Fruit fly (Drosophila melanogaster) whole organism, prepupa: ENCODE results near the gene CG42673.

Experiments
- Blimp-1 ChIP-seq: fragments of 200-800 bp; sonication (Bioruptor generic); optimal IDR thresholded peaks from 3 replicates; lab custom pipeline; 2017; ENCODE audit warnings: missing biosample characterization, missing genetic modification characterization, mild to moderate bottlenecking, moderate library complexity, missing genetic modification reagents
- CG10631 ChIP-seq: fragments of 200-800 bp; sonication (Bioruptor generic); optimal IDR thresholded peaks from 2 replicates; lab custom pipeline; 2016; ENCODE audit warnings: missing biosample characterization, missing genetic modification characterization
- CG10669 ChIP-seq: fragments of 200-800 bp; sonication (Bioruptor generic); optimal IDR thresholded peaks from 3 replicates; lab custom pipeline; 2018; ENCODE audit warnings: missing biosample characterization, mild to moderate bottlenecking, missing genetic modification characterization, moderate library complexity
- CG11294 ChIP-seq: fragments of 200-800 bp; sonication (Bioruptor generic); IDR thresholded peaks from 2 replicates; pipeline ENCODE4 v1.3.6; 2022; ENCODE audit warnings: missing biosample characterization, missing genetic modification characterization
- CG15336 ChIP-seq: fragments of 200-800 bp; sonication (Bioruptor generic); IDR thresholded peaks from 2 replicates; pipeline ENCODE4 v1.3.6; 2022; ENCODE audit warnings: missing biosample characterization, missing genetic modification characterization
- CG3032 ChIP-seq: fragments of 200-800 bp; optimal IDR thresholded peaks from 2 replicates; lab custom pipeline; 2019; ENCODE audit warnings: missing biosample characterization, mild to moderate bottlenecking, missing genetic modification characterization, moderate library complexity
- CG31627 ChIP-seq: fragments of 200-800 bp; sonication (Bioruptor generic); optimal IDR thresholded peaks from 3 replicates; lab custom pipeline; 2016; ENCODE audit warnings: missing biosample characterization, missing genetic modification characterization
- CG32006 ChIP-seq: fragments of 200-800 bp; sonication (Bioruptor generic); optimal IDR thresholded peaks from 3 replicates; lab custom pipeline; 2017; ENCODE audit warnings: missing biosample characterization, mild to moderate bottlenecking, missing genetic modification characterization
- CG34406 ChIP-seq: fragments of 200-800 bp; sonication (Bioruptor generic); optimal IDR thresholded peaks from 3 replicates; lab custom pipeline; 2016; ENCODE audit warnings: missing biosample characterization, missing genetic modification characterization
- CG6163 ChIP-seq: fragments of 200-800 bp; sonication (Bioruptor generic); IDR thresholded peaks from 3 replicates; pipeline ENCODE4 v1.3.6; 2022; ENCODE audit warnings: missing biosample characterization, missing genetic modification characterization
- CG6276 ChIP-seq: fragments of 200-800 bp; sonication (Bioruptor generic); optimal IDR thresholded peaks from 2 replicates; lab custom pipeline; 2017; ENCODE audit warnings: missing biosample characterization, mild to moderate bottlenecking, missing genetic modification characterization
- CG6792 ChIP-seq: fragments of 200-800 bp; sonication (Bioruptor generic); optimal IDR thresholded peaks from 3 replicates; lab custom pipeline; 2016; ENCODE audit warnings: missing biosample characterization, missing genetic modification characterization
- CG6808 ChIP-seq: fragments of 200-800 bp; sonication (Bioruptor generic); optimal IDR thresholded peaks from 3 replicates; lab custom pipeline; 2017; ENCODE audit warnings: missing biosample characterization, missing genetic modification characterization, mild to moderate bottlenecking, moderate library complexity, missing genetic modification reagents
- CG7368 ChIP-seq: fragments of 200-800 bp; sonication (Bioruptor generic); optimal IDR thresholded peaks from 3 replicates; lab custom pipeline; 2016; ENCODE audit warnings: missing biosample characterization, missing genetic modification characterization
- CG8119 ChIP-seq: fragments of 200-800 bp; sonication (Bioruptor generic); IDR thresholded peaks from 3 replicates; pipeline ENCODE4 v1.3.6; 2022; ENCODE audit warnings: missing biosample characterization, missing genetic modification characterization
- Eip75B ChIP-seq: fragments of 200-800 bp; sonication (Bioruptor generic); optimal IDR thresholded peaks from 3 replicates; lab custom pipeline; 2016; ENCODE audit warnings: missing biosample characterization, missing genetic modification characterization
- Eip78C ChIP-seq: fragments of 200-800 bp; sonication (Bioruptor generic); peaks from one replicate; lab custom pipeline; 2016; ENCODE audit warnings: missing biosample characterization, missing genetic modification characterization
- Eip93F ChIP-seq: fragments of 200-800 bp; sonication (Bioruptor generic); optimal IDR thresholded peaks from 2 replicates; lab custom pipeline; 2016; ENCODE audit warnings: missing biosample characterization, mild to moderate bottlenecking, missing genetic modification characterization
- Ets21C ChIP-seq: fragments of 200-800 bp; sonication (Bioruptor generic); optimal IDR thresholded peaks from 3 replicates; lab custom pipeline; 2016; ENCODE audit warnings: missing biosample characterization, missing genetic modification characterization
- Gug ChIP-seq: fragments of 200-800 bp; sonication (Bioruptor generic); IDR thresholded peaks from 2 replicates; pipeline ENCODE4 v1.3.6; 2022; ENCODE audit warnings: missing biosample characterization, missing genetic modification characterization
- Hr38 ChIP-seq: sonication (Bioruptor generic); optimal IDR thresholded peaks from 2 replicates; lab custom pipeline; 2016; ENCODE audit warnings: missing biosample characterization, missing genetic modification characterization
- Hr39 ChIP-seq: fragments of 200-800 bp; sonication (Bioruptor generic); optimal IDR thresholded peaks from 2 replicates; lab custom pipeline; 2016; ENCODE audit warnings: missing biosample characterization, missing genetic modification characterization
- Hr4 ChIP-seq: fragments of 200-800 bp; sonication (Bioruptor generic); optimal IDR thresholded peaks from 3 replicates; lab custom pipeline; 2016; ENCODE audit warnings: missing biosample characterization, missing genetic modification characterization
- Met ChIP-seq: fragments of 200-800 bp; sonication (Bioruptor generic); optimal IDR thresholded peaks from 3 replicates; lab custom pipeline; 2016; ENCODE audit warnings: missing biosample characterization, missing genetic modification characterization
- OdsH ChIP-seq: fragments of 200-800 bp; sonication (Bioruptor generic); optimal IDR thresholded peaks from 3 replicates; lab custom pipeline; 2016; ENCODE audit warnings: missing biosample characterization, missing genetic modification characterization
- Smox ChIP-seq: fragments of 200-800 bp; sonication (Bioruptor generic); optimal IDR thresholded peaks from 3 replicates; lab custom pipeline; 2016; ENCODE audit warnings: missing biosample characterization, missing genetic modification characterization
- Sox102F ChIP-seq: fragments of 200-800 bp; sonication (Bioruptor generic); optimal IDR thresholded peaks from 2 replicates; lab custom pipeline; 2016; ENCODE audit warnings: missing biosample characterization, mild to moderate bottlenecking, missing genetic modification characterization
- Sox14 ChIP-seq: fragments of 200-800 bp; sonication (Bioruptor generic); optimal IDR thresholded peaks from 3 replicates; lab custom pipeline; 2016; ENCODE audit warnings: missing biosample characterization, missing genetic modification characterization
- Sox15 ChIP-seq: fragments of 200-800 bp; sonication (Bioruptor generic); optimal IDR thresholded peaks from 3 replicates; lab custom pipeline; 2016; ENCODE audit warnings: missing biosample characterization, missing genetic modification characterization
- achi ChIP-seq: fragments of 200-800 bp; sonication (Bioruptor generic); optimal IDR thresholded peaks from 3 replicates; lab custom pipeline; 2016; ENCODE audit warnings: missing biosample characterization, missing genetic modification characterization
- acj6 ChIP-seq: fragments of 200-800 bp; sonication (Bioruptor generic); optimal IDR thresholded peaks from 3 replicates; lab custom pipeline; 2016; ENCODE audit warnings: missing biosample characterization, missing genetic modification characterization
- dac ChIP-seq: fragments of 200-800 bp; sonication (Bioruptor generic); optimal IDR thresholded peaks from 2 replicates; lab custom pipeline; 2017; ENCODE audit warnings: missing biosample characterization, mild to moderate bottlenecking, missing genetic modification characterization
- dsx ChIP-seq: fragments of 200-800 bp; optimal IDR thresholded peaks from 3 replicates; lab custom pipeline; 2019; ENCODE audit warnings: missing biosample characterization, mild to moderate bottlenecking, missing genetic modification characterization, moderate library complexity; ENCODE audit not compliant: poor library complexity, severe bottlenecking
- esn ChIP-seq: fragments of 200-800 bp; sonication (Bioruptor generic); optimal IDR thresholded peaks from 2 replicates; lab custom pipeline; 2016; ENCODE audit warnings: missing biosample characterization, mild to moderate bottlenecking, missing genetic modification characterization, moderate library complexity
- fd59A ChIP-seq: fragments of 200-800 bp; sonication (Bioruptor generic); optimal IDR thresholded peaks from 2 replicates; lab custom pipeline; 2017; ENCODE audit warnings: missing biosample characterization, mild to moderate bottlenecking, missing genetic modification characterization, missing genetic modification reagents
- fd85E ChIP-seq: fragments of 200-800 bp; sonication (Bioruptor generic); optimal IDR thresholded peaks from 3 replicates; lab custom pipeline; 2016; ENCODE audit warnings: missing biosample characterization, missing genetic modification characterization
- lz ChIP-seq: fragments of 200-800 bp; sonication (Bioruptor generic); optimal IDR thresholded peaks from 3 replicates; lab custom pipeline; 2016; ENCODE audit warnings: missing biosample characterization, missing genetic modification characterization
- net ChIP-seq: fragments of 200-800 bp; sonication (Bioruptor generic); optimal IDR thresholded peaks from 3 replicates; lab custom pipeline; 2016; ENCODE audit warnings: missing biosample characterization, missing genetic modification characterization
- salr ChIP-seq, 2 experiments: fragments of 200-800 bp; sonication (Bioruptor generic); optimal IDR thresholded peaks; 3 replicates each; lab custom pipeline; 2016 to 2018; ENCODE audit warnings: missing biosample characterization in 2 of 2, missing genetic modification characterization in 2 of 2, mild to moderate bottlenecking in 1 of 2
- spab ChIP-seq: fragments of 200-800 bp; sonication (Bioruptor generic); optimal IDR thresholded peaks from 2 replicates; lab custom pipeline; 2017; ENCODE audit warnings: missing biosample characterization, mild to moderate bottlenecking, missing genetic modification characterization, missing genetic modification reagents
- ss ChIP-seq, 2 experiments: fragments of 200-800 bp; sonication (Bioruptor generic); optimal IDR thresholded peaks; 2 replicates in 1 of 2; 3 replicates in 1 of 2; lab custom pipeline; 2017 to 2018; ENCODE audit warnings: mild to moderate bottlenecking in 2 of 2, missing biosample characterization in 2 of 2, missing genetic modification characterization in 2 of 2, moderate library complexity in 1 of 2
- svp ChIP-seq: fragments of 200-800 bp; sonication (Bioruptor generic); peaks from one replicate; lab custom pipeline; 2016; ENCODE audit warnings: missing biosample characterization, missing genetic modification characterization
- topi ChIP-seq: fragments of 200-800 bp; sonication (Bioruptor generic); optimal IDR thresholded peaks from 3 replicates; lab custom pipeline; 2016; ENCODE audit warnings: missing biosample characterization, missing genetic modification characterization
- vri ChIP-seq: fragments of 200-800 bp; sonication (Bioruptor generic); optimal IDR thresholded peaks from 3 replicates; lab custom pipeline; 2016; ENCODE audit warnings: missing biosample characterization, mild to moderate bottlenecking, missing genetic modification characterization

CG42673 gene

DNA sequence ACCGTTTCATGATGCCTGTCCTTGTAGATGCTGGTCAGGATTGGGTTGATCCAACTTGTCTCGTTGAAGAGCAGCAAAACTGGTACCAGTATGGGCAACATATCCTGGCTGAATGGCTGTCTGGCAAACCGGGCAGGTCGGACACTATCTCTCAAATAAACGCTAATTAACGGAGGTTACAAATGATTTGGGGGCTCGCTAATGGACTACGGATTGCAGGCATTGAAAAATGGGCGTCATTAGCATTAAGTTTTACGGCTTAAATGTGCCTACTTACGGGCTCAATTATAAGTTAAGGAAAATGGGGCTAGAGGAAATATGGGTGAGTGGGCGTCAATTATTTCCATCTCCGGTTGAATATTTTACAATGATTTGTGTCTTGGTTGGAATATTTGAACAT, 3.1 kb upstream of the CG42673 start, which contains the start of gene Ir67a:
Gene Ir67a (minus strand): TSS at position 101 of the 400 bp plus-strand sequence.
- no peak for TF ChIP-seq fd59A (GFP tag; lab: Kevin White, UChicago)
- no peak for TF ChIP-seq CG15336 (GFP tag; lab: Robert Waterston, UW)

DNA sequence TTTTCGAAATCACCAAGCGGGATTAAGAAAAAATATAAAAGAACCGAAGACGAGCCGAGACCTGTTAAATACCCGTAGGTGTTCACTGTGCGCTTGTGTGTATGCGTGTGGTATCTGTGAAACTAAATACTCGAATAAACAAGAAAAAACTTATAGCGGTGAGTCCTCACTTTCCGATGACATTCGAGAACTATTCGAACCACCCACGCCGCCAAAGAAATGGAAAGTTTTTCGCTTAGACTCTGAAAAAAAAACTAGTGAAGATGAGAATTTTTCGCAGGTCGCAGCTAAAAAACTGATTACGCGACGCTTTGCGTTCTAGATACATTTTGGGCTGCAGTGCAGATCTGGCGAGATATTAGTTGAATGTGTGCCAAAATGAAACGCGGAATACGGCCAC, 890 bp downstream of the CG42673 start:
- TF ChIP-seq Blimp-1 (peak; percentile 13), net (GFP tag; lab: Kevin White, UChicago) (no peak)

DNA sequence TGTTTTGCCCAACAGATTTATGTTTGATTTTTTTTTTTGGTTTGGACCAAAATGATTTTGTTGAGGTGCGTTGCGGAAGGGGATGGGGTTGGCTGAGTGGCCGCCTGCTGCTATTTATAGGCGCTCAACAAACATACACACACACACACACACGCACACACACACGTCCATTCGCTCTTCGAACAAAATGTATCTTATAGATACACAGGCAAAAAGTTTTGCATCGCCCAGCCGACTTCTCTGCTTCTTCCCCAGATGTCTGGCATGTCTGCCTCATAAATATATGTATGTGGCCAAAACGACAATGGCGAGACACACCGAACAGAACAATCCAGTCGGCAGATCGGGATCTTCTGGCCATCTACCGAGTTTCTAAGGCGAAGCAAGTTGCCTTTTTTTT, 1.8 kb downstream of the CG42673 start:
- TF ChIP-seq CG6276 (GFP tag; lab: Kevin White, UChicago) (no peak), dsx (peak; percentile 24), CG6808 (GFP tag; lab: Kevin White, UChicago) (peak; percentile 5), CG8119 (GFP tag; lab: Robert Waterston, UW) (0 out of 3 replicates have a peak, but pooled peaks have one; percentile 13), dac (GFP tag; lab: Kevin White, UChicago) (no peak)
- TF ChIP-seq, all 60 proteins: peak for 3

- TF ChIP-seq spab (GFP tag; lab: Kevin White, UChicago) (peak; percentile 73), Hr39 (peak; percentile 34), Hr38 (no peak), esn (peak; percentile 64), CG3032 (tag; lab: Kevin White, UChicago) (peak; percentile 89), Sox15 (GFP tag; lab: Kevin White, UChicago) (no peak), acj6 (GFP tag; lab: Kevin White, UChicago) (peak; percentile 54), CG6163 (GFP tag; lab: Robert Waterston, UW) (peak; percentile 94), CG31627 (GFP tag; lab: Kevin White, UChicago) (peak; percentile 29), CG32006 (peak; percentile 68), Hr4 (GFP tag; lab: Kevin White, UChicago) (peak; percentile 24), Eip93F (GFP tag; lab: Kevin White, UChicago) (peak; percentile 50), dac (GFP tag; lab: Kevin White, UChicago) (peak; percentile 13), salr (GFP tag; optimal IDR thresholded peaks at IDR 0.05; lab: Kevin White, UChicago) (peak; percentile 42 to 49), lz (peak; percentile 51), Gug (GFP tag; lab: Robert Waterston, UW) (peak; percentile 79), CG10631 (GFP tag; lab: Kevin White, UChicago) (peak; percentile 78), achi (GFP tag; lab: Kevin White, UChicago) (peak; percentile 55), CG7368 (GFP tag; lab: Kevin White, UChicago) (peak; percentile 63), dsx (peak; percentile 92), Eip78C (GFP tag; lab: Kevin White, UChicago) (peak; percentile 97), CG8119 (GFP tag; lab: Robert Waterston, UW) (peak; percentile 75), Sox102F (no peak), CG10669 (GFP tag; lab: Kevin White, UChicago) (peak; percentile 81), vri (no peak), svp (GFP tag; lab: Kevin White, UChicago) (peak; percentile 91), Smox (GFP tag; lab: Kevin White, UChicago) (peak; percentile 55), Sox14 (GFP tag; lab: Kevin White, UChicago) (peak; percentile 61), CG11294 (peak; percentile 42), CG6792 (GFP tag; lab: Kevin White, UChicago) (peak; percentile 59), Ets21C (GFP tag; lab: Kevin White, UChicago) (peak; percentile 27), topi (peak; percentile 73), CG6808 (GFP tag; lab: Kevin White, UChicago) (peak; percentile 82), Met (GFP tag; lab: Kevin White, UChicago) (peak; percentile 67), CG34406 (GFP tag; lab: Kevin White, UChicago) (peak; percentile 39), fd59A (GFP tag; lab: Kevin White, UChicago) (peak; percentile 56), ss (GFP tag; optimal IDR thresholded peaks at IDR 0.05; lab: Kevin White, UChicago) (peak; percentile 83 to 91), OdsH (GFP tag; lab: Kevin White, UChicago) (peak; percentile 48), fd85E (GFP tag; lab: Kevin White, UChicago) (no peak), Eip75B (GFP tag; lab: Kevin White, UChicago) (peak; percentile 76)
Measured at dm6 chr3L:9549690-9550303, 2.8 kb downstream of the CG42673 start.
